Worm (Caenorhabditis elegans) whole organism, L4/young adult: ENCODE results near the gene F42A10.7.
A peak's percentile ranks its signal among the peaks of the same experiment; 100 is the strongest.

ENCODE experiments used
- W03F9.2 ChIP-seq: fragments of 150-350 bp; optimal IDR thresholded peaks from 2 replicates; lab custom pipeline; 2014; ENCODE audit warnings: missing biosample characterization, missing genetic modification characterization
- him-1 ChIP-seq: sonication (generic microtip); optimal IDR thresholded peaks from 2 replicates; lab custom pipeline; 2016; ENCODE audit warnings: missing genotype, missing genetic modification reagents, missing genetic modification characterization, missing compliant biosample characterization

DNA sequence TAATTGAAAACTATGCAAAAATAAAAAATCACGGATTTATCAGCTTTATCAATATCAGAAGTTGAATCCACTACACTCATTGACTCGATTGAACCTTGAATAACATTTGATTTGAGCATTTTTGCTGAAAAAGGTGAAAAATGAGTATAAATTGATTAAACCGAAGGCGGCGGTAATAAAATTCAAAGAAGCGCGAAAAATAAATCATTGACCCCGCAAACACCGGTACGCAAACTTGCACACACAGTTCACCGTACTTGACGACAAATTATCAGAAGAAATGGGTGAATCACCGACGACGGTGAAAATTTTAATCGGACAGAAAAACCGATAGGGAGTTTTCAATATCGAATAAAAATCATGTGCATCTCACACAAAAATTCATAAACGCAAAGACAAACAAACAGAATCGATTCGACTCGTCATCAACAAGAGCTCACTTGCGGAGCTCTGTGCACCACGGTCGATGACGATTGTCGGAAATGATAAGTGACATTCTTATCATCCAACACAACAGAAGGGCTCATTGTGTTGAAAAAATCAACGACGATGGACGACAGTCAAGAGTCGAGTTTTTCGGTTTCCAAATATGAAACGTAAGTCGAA, 28.9 kb downstream of the F42A10.7 start, which contains the start of the genes wht-7 and Y42G9A.1:
- TF ChIP-seq him-1 (tag; lab: Kevin White, UChicago) (no peak), W03F9.2 (peak; percentile 27)
